Worm (Caenorhabditis elegans): ENCODE results near the gene tofu-7.

ce11 chrIII:7073801-7074386 lies 10.9 kb downstream of the tofu-7 start, which contains the start of gene ZK418.5:
- TF ChIP-seq athp-1 (tag; optimal IDR thresholded peaks at IDR 0.05): no peak
- no peak for TF ChIP-seq unc-130 (GFP tag; optimal IDR thresholded peaks at IDR 0.05)
- no peak for TF ChIP-seq xnd-1 (tag; optimal IDR thresholded peaks at IDR 0.05)

Data from whole organism, young adult.